Worm (Caenorhabditis elegans) whole organism, mixed stage, embryonic: ENCODE measurements around the gene T06E4.7.

Source experiments
- M03D4.4 ChIP-seq: sonication (generic microtip); optimal IDR thresholded peaks from 2 replicates; lab custom pipeline; 2017; ENCODE audit warnings: mild to moderate bottlenecking, missing genetic modification characterization, missing compliant biosample characterization
- bed-3 ChIP-seq: fragments of 200-800 bp; sonication (Bioruptor generic); optimal IDR thresholded peaks from 3 replicates; lab custom pipeline; 2018; ENCODE audit warnings: mild to moderate bottlenecking, missing genetic modification characterization, moderate library complexity, missing compliant biosample characterization
- blmp-1 ChIP-seq: fragments of 150-350 bp; optimal IDR thresholded peaks from 2 replicates; lab custom pipeline; 2014; ENCODE audit warnings: missing biosample characterization, missing genetic modification characterization
- ceh-39 ChIP-seq: fragments of 150-350 bp; optimal IDR thresholded peaks from 2 replicates; lab custom pipeline; 2014; ENCODE audit warnings: missing biosample characterization, missing genetic modification characterization
- ceh-43 ChIP-seq: fragments of 200-800 bp; sonication (Bioruptor generic); optimal IDR thresholded peaks from 2 replicates; lab custom pipeline; 2018; ENCODE audit warnings: mild to moderate bottlenecking, missing genetic modification characterization, moderate library complexity, missing compliant biosample characterization
- ceh-83 ChIP-seq: fragments of 200-800 bp; sonication (Bioruptor generic); optimal IDR thresholded peaks from 2 replicates; lab custom pipeline; 2018; ENCODE audit warnings: mild to moderate bottlenecking, missing genetic modification characterization, missing compliant biosample characterization
- ces-1 ChIP-seq: fragments of 150-350 bp; optimal IDR thresholded peaks from 2 replicates; lab custom pipeline; 2014; ENCODE audit warnings: missing biosample characterization, missing genetic modification reagents, missing genetic modification characterization
- cnd-1 ChIP-seq: fragments of 200-800 bp; sonication (Bioruptor generic); optimal IDR thresholded peaks from 2 replicates; lab custom pipeline; 2018; ENCODE audit warnings: mild to moderate bottlenecking, missing genetic modification characterization, missing compliant biosample characterization
- drap-1 ChIP-seq: fragments of 200-800 bp; sonication (Bioruptor generic); optimal IDR thresholded peaks from 3 replicates; lab custom pipeline; 2018; ENCODE audit warnings: mild to moderate bottlenecking, missing genetic modification characterization, missing compliant biosample characterization
- elt-1 ChIP-seq: sonication (generic microtip); optimal IDR thresholded peaks from 2 replicates; lab custom pipeline; 2017; ENCODE audit warnings: missing genetic modification characterization, mild to moderate bottlenecking, missing compliant biosample characterization, antibody characterized with exemption, moderate library complexity, borderline replicate concordance; ENCODE audit not compliant: insufficient read depth
- flh-1 ChIP-seq: fragments of 200-800 bp; sonication (Bioruptor generic); optimal IDR thresholded peaks from 2 replicates; lab custom pipeline; 2018; ENCODE audit warnings: mild to moderate bottlenecking, missing genetic modification characterization, moderate library complexity, missing compliant biosample characterization
- ham-2 ChIP-seq: fragments of 200-800 bp; sonication (Bioruptor generic); optimal IDR thresholded peaks from 2 replicates; lab custom pipeline; 2018; ENCODE audit warnings: mild to moderate bottlenecking, missing genetic modification characterization, missing compliant biosample characterization
- hlh-1 ChIP-seq: fragments of 150-350 bp; optimal IDR thresholded peaks from 2 replicates; lab custom pipeline; 2014; ENCODE audit warnings: missing biosample characterization, missing genetic modification reagents, missing genetic modification characterization
- lin-13 ChIP-seq: fragments of 150-350 bp; optimal IDR thresholded peaks from 2 replicates; lab custom pipeline; 2014; ENCODE audit warnings: missing biosample characterization, missing genetic modification characterization
- lin-32 ChIP-seq: fragments of 200-800 bp; sonication (Bioruptor generic); optimal IDR thresholded peaks from 2 replicates; lab custom pipeline; 2018; ENCODE audit warnings: mild to moderate bottlenecking, missing genetic modification characterization, missing compliant biosample characterization
- lsy-2 ChIP-seq: fragments of 150-350 bp; optimal IDR thresholded peaks from 2 replicates; lab custom pipeline; 2014; ENCODE audit warnings: missing biosample characterization, missing genetic modification characterization
- mab-5 ChIP-seq: fragments of 150-350 bp; optimal IDR thresholded peaks from 2 replicates; lab custom pipeline; 2014; ENCODE audit warnings: missing biosample characterization, missing genetic modification characterization
- mep-1 ChIP-seq: fragments of 150-350 bp; optimal IDR thresholded peaks from 2 replicates; lab custom pipeline; 2017; ENCODE audit warnings: missing biosample characterization, missing genetic modification reagents, missing genetic modification characterization, inconsistent platforms
- nhr-12 ChIP-seq: fragments of 150-350 bp; optimal IDR thresholded peaks from 2 replicates; lab custom pipeline; 2014; ENCODE audit warnings: missing biosample characterization, missing genetic modification characterization
- nhr-2 ChIP-seq: fragments of 150-350 bp; optimal IDR thresholded peaks from 2 replicates; lab custom pipeline; 2014; ENCODE audit warnings: missing biosample characterization, missing genetic modification characterization
- nhr-237 ChIP-seq: fragments of 150-350 bp; optimal IDR thresholded peaks from 2 replicates; lab custom pipeline; 2014; ENCODE audit warnings: missing biosample characterization, missing genetic modification characterization
- nhr-28 ChIP-seq: fragments of 150-350 bp; optimal IDR thresholded peaks from 2 replicates; lab custom pipeline; 2014; ENCODE audit warnings: missing biosample characterization, missing genetic modification characterization
- nhr-76 ChIP-seq: sonication (generic microtip); optimal IDR thresholded peaks from 2 replicates; lab custom pipeline; 2017; ENCODE audit warnings: missing biosample characterization, missing genetic modification characterization
- pha-4 ChIP-seq: fragments of 150-350 bp; optimal IDR thresholded peaks from 2 replicates; lab custom pipeline; 2018; ENCODE audit warnings: missing biosample characterization, missing genetic modification reagents, missing genetic modification characterization
- sem-2 ChIP-seq: fragments of 200-800 bp; sonication (Bioruptor generic); optimal IDR thresholded peaks from 2 replicates; lab custom pipeline; 2018; ENCODE audit warnings: mild to moderate bottlenecking, missing genetic modification characterization, missing compliant biosample characterization
- snpc-4 ChIP-seq: fragments of 150-350 bp; optimal IDR thresholded peaks from 2 replicates; lab custom pipeline; 2014; ENCODE audit warnings: missing biosample characterization, missing genetic modification characterization
- sptf-1 ChIP-seq: sonication (generic microtip); optimal IDR thresholded peaks from 2 replicates; lab custom pipeline; 2017; ENCODE audit warnings: mild to moderate bottlenecking, missing genetic modification characterization, moderate library complexity, missing compliant biosample characterization
- unc-120 ChIP-seq: sonication (generic microtip); optimal IDR thresholded peaks from 2 replicates; lab custom pipeline; 2017; ENCODE audit warnings: missing genetic modification characterization, missing compliant biosample characterization; ENCODE audit not compliant: poor library complexity, severe bottlenecking
- unc-39 ChIP-seq: fragments of 150-350 bp; optimal IDR thresholded peaks from 2 replicates; lab custom pipeline; 2014; ENCODE audit warnings: missing biosample characterization, missing genetic modification characterization
- unc-62 ChIP-seq: fragments of 150-350 bp; optimal IDR thresholded peaks from 2 replicates; lab custom pipeline; 2014; ENCODE audit warnings: missing biosample characterization, missing genetic modification reagents, missing genetic modification characterization
- zip-8 ChIP-seq: fragments of 150-350 bp; optimal IDR thresholded peaks from 2 replicates; lab custom pipeline; 2014; ENCODE audit warnings: missing biosample characterization, missing genetic modification characterization
- ztf-11 ChIP-seq: fragments of 150-350 bp; optimal IDR thresholded peaks from 2 replicates; lab custom pipeline; 2014; ENCODE audit warnings: missing biosample characterization, missing genetic modification characterization

Gene T06E4.7

DNA sequence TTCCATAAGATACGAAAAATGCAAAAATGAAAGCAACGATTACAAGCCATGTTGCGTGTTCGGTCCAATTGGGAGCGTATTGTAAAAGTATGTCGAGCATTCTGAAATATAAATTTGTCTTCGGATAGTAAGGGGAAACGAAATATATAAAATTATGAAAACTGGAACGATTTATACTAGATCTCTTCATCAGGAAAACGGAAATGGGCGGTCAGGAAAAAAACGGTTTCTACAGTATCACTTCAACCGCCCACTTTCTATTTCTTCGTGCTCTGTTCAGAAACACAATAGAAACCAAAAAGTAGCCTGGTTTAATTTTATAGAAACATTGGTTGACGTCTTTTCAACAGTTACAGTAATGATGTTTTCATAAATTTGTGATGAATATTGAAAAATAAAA lies 35.3 kb downstream of the T06E4.7 start, which contains the start of gene pitr-4:
Gene pitr-4 (minus strand): TSS at position 101 of the 400 bp plus-strand sequence.
- TF ChIP-seq drap-1 (GFP tag; lab: Kevin White, UChicago) (no peak), zip-8 (tag; lab: Kevin White, UChicago) (no peak), ceh-83 (no peak), hlh-1 (tag; lab: Kevin White, UChicago) (no peak), unc-39 (tag; lab: Kevin White, UChicago) (no peak), cnd-1 (tag; lab: Kevin White, UChicago) (no peak), ceh-43 (GFP tag; lab: Kevin White, UChicago) (no peak), sptf-1 (tag; lab: Kevin White, UChicago) (no peak), flh-1 (GFP tag; lab: Kevin White, UChicago) (no peak), mab-5 (no peak), unc-62 (GFP tag; lab: Kevin White, UChicago) (no peak), lin-32 (no peak), elt-1 (tag; lab: Kevin White, UChicago) (no peak), nhr-12 (tag; lab: Kevin White, UChicago) (no peak), ces-1 (no peak), ceh-39 (tag; lab: Kevin White, UChicago) (no peak), nhr-28 (tag; lab: Kevin White, UChicago) (no peak), lin-13 (tag; lab: Kevin White, UChicago) (no peak), nhr-2 (no peak), blmp-1 (tag; lab: Kevin White, UChicago) (no peak)

- TF ChIP-seq lin-32 (peak; percentile 8), nhr-12 (tag; lab: Kevin White, UChicago) (no peak), ceh-43 (GFP tag; lab: Kevin White, UChicago) (no peak), unc-39 (tag; lab: Kevin White, UChicago) (no peak), lsy-2 (no peak), ceh-39 (tag; lab: Kevin White, UChicago) (no peak), ces-1 (peak; percentile 76), mab-5 (no peak), nhr-28 (tag; lab: Kevin White, UChicago) (no peak), ztf-11 (tag; lab: Kevin White, UChicago) (no peak), ham-2 (GFP tag; lab: Kevin White, UChicago) (no peak), M03D4.4 (tag; lab: Kevin White, UChicago) (no peak), elt-1 (tag; lab: Kevin White, UChicago) (no peak), mep-1 (no peak), sptf-1 (tag; lab: Kevin White, UChicago) (no peak), bed-3 (GFP tag; lab: Kevin White, UChicago) (no peak), blmp-1 (tag; lab: Kevin White, UChicago) (no peak), pha-4 (no peak), snpc-4 (no peak), nhr-237 (tag; lab: Kevin White, UChicago) (no peak), sem-2 (no peak), unc-120 (tag; lab: Kevin White, UChicago) (no peak), cnd-1 (tag; lab: Kevin White, UChicago) (peak; percentile 85)
These were observed 37.8 kb downstream of the T06E4.7 start for ce11 chrV:9663948-9664347.

- TF ChIP-seq unc-120 (tag; lab: Kevin White, UChicago) (no peak), ces-1 (peak; percentile 65), mep-1 (peak; percentile 32), unc-39 (tag; lab: Kevin White, UChicago) (peak; percentile 38), lsy-2 (peak; percentile 10)
- TF ChIP-seq, all 35 proteins: peak for 4
These were observed 38.4 kb downstream of the T06E4.7 start for ce11 chrV:9664620-9665019.

DNA sequence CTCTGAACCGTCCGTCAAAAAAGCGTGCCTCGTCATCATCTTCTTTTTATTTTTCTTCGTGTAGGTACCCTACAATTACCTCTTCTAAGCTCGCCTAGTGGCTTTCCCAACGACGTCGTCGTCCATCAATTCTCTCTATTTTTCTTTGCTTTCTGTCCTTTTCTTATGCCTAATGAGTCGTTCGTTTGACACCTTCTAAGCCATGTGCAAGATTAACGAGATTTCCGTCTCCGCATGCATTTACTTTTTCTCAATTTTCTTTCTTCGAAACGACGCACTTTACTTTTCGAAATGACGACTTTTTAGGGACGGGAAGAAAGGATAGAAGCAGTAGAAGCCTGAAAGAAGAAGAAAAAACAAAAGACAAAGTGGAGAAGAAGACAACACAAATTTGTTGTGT lies 40.2 kb downstream of the T06E4.7 start, which contains the start of gene ZK287.1:
Gene ZK287.1 (plus strand): TSS at position 301 of the 400 bp plus-strand sequence.
- TF ChIP-seq nhr-12 (tag; lab: Kevin White, UChicago) (no peak), ces-1 (peak; percentile 62)

DNA sequence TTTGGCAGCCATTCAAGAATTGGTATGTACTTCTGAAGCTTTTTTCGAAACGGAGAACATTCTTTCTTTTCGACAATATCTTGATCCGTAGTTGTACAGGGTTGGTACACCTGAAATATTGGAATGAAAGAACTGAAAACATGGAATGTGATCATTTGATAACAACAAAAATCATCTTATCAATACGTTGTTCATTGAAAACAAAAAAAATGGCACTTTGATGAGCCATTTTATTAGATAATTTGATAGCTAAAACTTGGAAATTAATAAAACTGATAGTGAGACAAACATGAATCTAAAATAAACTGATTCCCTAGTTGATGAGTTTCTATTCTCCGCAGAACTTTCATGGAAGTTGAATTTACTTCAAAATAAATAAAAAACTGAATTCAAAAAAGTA lies 46.3 kb downstream of the T06E4.7 start:
- no peak for TF ChIP-seq zip-8 (tag; lab: Kevin White, UChicago)
- TF ChIP-seq ceh-43 (GFP tag; lab: Kevin White, UChicago), result no peak
- TF ChIP-seq nhr-76 (tag; lab: Kevin White, UChicago), result no peak
